Worm (Caenorhabditis elegans) whole organism, L4 larva: Measurements from ENCODE around the gene clec-24.

Experiments used
- ceh-28 ChIP-seq: fragments of 150-350 bp; optimal IDR thresholded peaks from 2 replicates; lab custom pipeline; 2014; ENCODE audit warnings: missing biosample characterization, missing genetic modification reagents, missing genetic modification characterization
- dmd-9 ChIP-seq: fragments of 200-800 bp; sonication (Bioruptor generic); IDR thresholded peaks from 2 replicates; pipeline ENCODE4 v1.3.6; 2022; ENCODE audit warnings: missing genetic modification reagents, missing genetic modification characterization, missing compliant biosample characterization
- lir-3 ChIP-seq: sonication (generic microtip); optimal IDR thresholded peaks from 2 replicates; lab custom pipeline; 2016; ENCODE audit warnings: mild to moderate bottlenecking, missing genetic modification characterization, missing compliant biosample characterization
- mdl-1 ChIP-seq, 2 experiments: fragments of 150-350 bp in 1 of 2; sonication (generic microtip) in 1 of 2; optimal IDR thresholded peaks; 2 replicates each; lab custom pipeline; 2014 to 2017; ENCODE audit warnings: missing biosample characterization in 2 of 2, missing genetic modification characterization in 2 of 2
- nhr-11 ChIP-seq: fragments of 150-350 bp; optimal IDR thresholded peaks from 2 replicates; lab custom pipeline; 2014; ENCODE audit warnings: missing biosample characterization, missing genetic modification characterization
- nhr-25 ChIP-seq: sonication (generic microtip); optimal IDR thresholded peaks from 2 replicates; lab custom pipeline; 2017; ENCODE audit warnings: missing genetic modification characterization, mild to moderate bottlenecking, missing compliant biosample characterization, antibody characterized with exemption, moderate library complexity, borderline replicate concordance; ENCODE audit not compliant: insufficient read depth
- skn-1 ChIP-seq: fragments of 150-350 bp; optimal IDR thresholded peaks from 2 replicates; lab custom pipeline; 2014; ENCODE audit warnings: missing biosample characterization, missing genetic modification characterization
- snpc-4 ChIP-seq: fragments of 150-350 bp; optimal IDR thresholded peaks from 2 replicates; lab custom pipeline; 2014; ENCODE audit warnings: missing biosample characterization, missing genetic modification characterization
- ztf-7 ChIP-seq: fragments of 150-350 bp; optimal IDR thresholded peaks from 2 replicates; lab custom pipeline; 2014; ENCODE audit warnings: missing biosample characterization, missing genetic modification characterization

- TF ChIP-seq dmd-9 (GFP tag; lab: Robert Waterston, UW) (no peak), nhr-11 (no peak), snpc-4 (tag; lab: Kevin White, UChicago) (no peak), lir-3 (tag; lab: Kevin White, UChicago) (no peak), mdl-1 (tag; optimal IDR thresholded peaks at IDR 0.05; lab: Kevin White, UChicago) (no peak), ztf-7 (tag; lab: Kevin White, UChicago) (no peak), nhr-25 (no peak), skn-1 (tag; lab: Kevin White, UChicago) (no peak), ceh-28 (tag; lab: Kevin White, UChicago) (no peak)
Measured at ce11 chrV:16910864-16911263, 49.1 kb downstream of the clec-24 start.
